Worm (Caenorhabditis elegans): ENCODE data around the gene F28B4.1.

DNA sequence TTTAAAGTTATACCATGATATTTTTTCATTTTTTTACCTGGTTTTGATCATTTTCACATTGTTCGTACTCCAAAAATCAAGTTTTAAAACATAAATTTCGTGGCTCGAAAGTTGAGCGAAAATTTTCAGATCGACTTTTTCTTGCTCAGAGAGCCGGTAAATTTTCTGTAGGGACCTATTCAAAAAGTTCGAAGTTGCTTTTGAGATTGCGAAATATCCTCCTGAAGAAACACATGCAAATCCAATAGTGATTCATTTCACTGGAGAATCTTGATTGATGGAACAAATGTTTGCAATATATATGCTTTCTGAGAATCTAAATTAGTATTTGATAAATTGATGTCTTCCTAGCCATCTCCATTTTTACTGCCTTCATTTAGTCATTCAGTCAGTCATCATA lies 11.8 kb downstream of the F28B4.1 start:
- TF ChIP-seq lin-39 (tag; optimal IDR thresholded peaks at IDR 0.05), result no peak
- TF ChIP-seq aly-2 (tag; optimal IDR thresholded peaks at IDR 0.05), result no peak
- TF ChIP-seq R02D3.7 (tag; optimal IDR thresholded peaks at IDR 0.05), result no peak
- no peak for TF ChIP-seq nhr-77 (tag; optimal IDR thresholded peaks at IDR 0.05)
- TF ChIP-seq ztf-11 (tag; optimal IDR thresholded peaks at IDR 0.05), result no peak
- TF ChIP-seq nhr-6 (tag; optimal IDR thresholded peaks at IDR 0.05), result no peak
- TF ChIP-seq unc-39 (tag; optimal IDR thresholded peaks at IDR 0.05), result no peak
- no peak for TF ChIP-seq fos-1 (tag; optimal IDR thresholded peaks at IDR 0.05)
- no peak for TF ChIP-seq nhr-11 (tag; optimal IDR thresholded peaks at IDR 0.05)
- TF ChIP-seq ztf-4 (tag; optimal IDR thresholded peaks at IDR 0.05), result no peak
- TF ChIP-seq mdl-1 (tag; optimal IDR thresholded peaks at IDR 0.05), result no peak

All from whole organism, L2 larva.